Worm (Caenorhabditis elegans): Measurements from ENCODE around the gene Y7A5A.8.

DNA sequence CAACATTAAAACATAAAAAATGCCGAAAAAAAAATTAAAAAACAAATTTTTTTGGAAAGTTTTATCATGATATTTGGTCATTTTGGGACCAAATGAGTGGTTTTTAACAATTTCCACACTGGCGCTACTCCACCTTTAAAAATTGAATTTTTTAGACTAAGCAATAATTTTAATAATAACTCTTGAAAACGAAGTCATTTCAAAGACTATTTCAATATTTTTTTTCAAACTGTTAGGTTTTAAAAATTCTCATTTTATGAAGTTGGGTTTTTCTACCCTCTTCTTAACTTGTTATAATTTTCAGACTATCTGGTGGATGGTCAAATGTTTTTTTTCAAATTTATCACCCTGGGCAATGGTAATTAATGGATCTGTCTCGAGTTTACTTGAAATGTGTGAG is at the start of gene Y7A5A.8:
- TF ChIP-seq zip-11 (GFP tag; IDR thresholded peaks at IDR 0.05), result no peak
- no peak for TF ChIP-seq egl-27 (tag; optimal IDR thresholded peaks at IDR 0.05)
- no peak for TF ChIP-seq ztf-11 (tag; optimal IDR thresholded peaks at IDR 0.05)
- TF ChIP-seq ctbp-1 (GFP tag; IDR thresholded peaks at IDR 0.05), result no peak
- no peak for TF ChIP-seq zfp-3 (GFP tag; conservative IDR thresholded peaks at IDR 0.05)
